Fruit fly (Drosophila melanogaster): Measurements from ENCODE around the gene glec.

The glec gene

dm6 chr3R:21853618-21854573, 2.2 kb downstream of the glec start (continued):
- TF ChIP-seq CG15514 (GFP tag; optimal IDR thresholded peaks at IDR 0.05) (no peak), pum (GFP tag; optimal IDR thresholded peaks at IDR 0.05) (no peak), Lim3 (GFP tag; IDR thresholded peaks at IDR 0.05) (no peak), so (GFP tag; IDR thresholded peaks at IDR 0.05) (peak; percentile 13; the same call in 1 of the 3 replicates), slbo (GFP tag; IDR thresholded peaks at IDR 0.05) (no peak), nerfin-1 (tag; optimal IDR thresholded peaks at IDR 0.05) (no peak), CG3407 (GFP tag; optimal IDR thresholded peaks at IDR 0.05) (no peak), CG13775 (GFP tag; optimal IDR thresholded peaks at IDR 0.05) (peak; percentile 1), klu (GFP tag; IDR thresholded peaks at IDR 0.05) (no peak), Hr3 (GFP tag; optimal IDR thresholded peaks at IDR 0.05) (no peak), Sox100B (GFP tag; optimal IDR thresholded peaks at IDR 0.05) (peak; percentile 5), CG1832 (GFP tag; optimal IDR thresholded peaks at IDR 0.05) (peak; percentile 66), vnd (GFP tag; IDR thresholded peaks at IDR 0.05; ENCODE audit: partially characterized antibody) (peak; percentile 26; the same call in 1 of the 3 replicates), Side (GFP tag; optimal IDR thresholded peaks at IDR 0.05) (no peak), CG15073 (GFP tag; optimal IDR thresholded peaks at IDR 0.05) (no peak), CG34422 (GFP tag; IDR thresholded peaks at IDR 0.05) (peak; percentile 46; the same call in 1 of the 3 replicates), Ets65A (GFP tag) (no peak), NFAT (GFP tag; IDR thresholded peaks at IDR 0.05) (no peak), gsb-n (tag; optimal IDR thresholded peaks at IDR 0.05) (no peak), Atf-2 (GFP tag; optimal IDR thresholded peaks at IDR 0.05) (peak; percentile 5), cato (GFP tag; optimal IDR thresholded peaks at IDR 0.05; ENCODE audit: borderline replicate concordance) (no peak), CG17328 (GFP tag; IDR thresholded peaks at IDR 0.05) (no peak), CG9215 (GFP tag; IDR thresholded peaks at IDR 0.05) (no peak), D19A (tag; optimal IDR thresholded peaks at IDR 0.05) (no peak), CG10366 (GFP tag; IDR thresholded peaks at IDR 0.05) (no peak), al (GFP tag; IDR thresholded peaks at IDR 0.05) (0 out of 2 replicates have a peak, but pooled peaks have one; percentile 12), NC2α (GFP tag; optimal IDR thresholded peaks at IDR 0.05) (no peak), CG10462 (GFP tag; optimal IDR thresholded peaks at IDR 0.05) (no peak), CG11456 (GFP tag; IDR thresholded peaks at IDR 0.05) (no peak), CG18764 (GFP tag; optimal IDR thresholded peaks at IDR 0.05) (no peak), CG4360 (GFP tag; IDR thresholded peaks at IDR 0.05) (0 out of 2 replicates have a peak, but pooled peaks have one; percentile 19), cg (GFP tag; optimal IDR thresholded peaks at IDR 0.05) (peak; percentile 96), sug (tag; optimal IDR thresholded peaks at IDR 0.05) (peak; percentile 44), CG17802 (tag; optimal IDR thresholded peaks at IDR 0.05) (peak; percentile 30), Rfx (GFP tag; IDR thresholded peaks at IDR 0.05) (no peak; the same call in 1 of the 2 replicates), tna (GFP tag; IDR thresholded peaks at IDR 0.05; ENCODE audit: partially characterized antibody) (no peak), Rx (GFP tag; IDR thresholded peaks at IDR 0.05) (no peak), HLH3B (GFP tag; IDR thresholded peaks at IDR 0.05) (no peak), wor (GFP tag; IDR thresholded peaks at IDR 0.05) (no peak), bsh (GFP tag; optimal IDR thresholded peaks at IDR 0.05) (peak in 1 of 2 experiments; percentile 46), tup (GFP tag; optimal IDR thresholded peaks at IDR 0.05) (no peak), CG4854 (GFP tag; optimal IDR thresholded peaks at IDR 0.05) (no peak), sisA (GFP tag; IDR thresholded peaks at IDR 0.05) (no peak), Lhr (GFP tag; optimal IDR thresholded peaks at IDR 0.05) (no peak), crol (GFP tag; IDR thresholded peaks at IDR 0.05) (no peak), CG2889 (GFP tag; IDR thresholded peaks at IDR 0.05) (no peak), Dref (GFP tag; IDR thresholded peaks at IDR 0.05) (no peak), CG1602 (GFP tag; optimal IDR thresholded peaks at IDR 0.05) (no peak), prd (optimal IDR thresholded peaks at IDR 0.05) (no peak), prd (GFP tag; IDR thresholded peaks at IDR 0.05) (no peak)
